Fruit fly (Drosophila melanogaster): ENCODE data around the gene CG17300.

The CG17300 gene

dm6 chr3L:13050675-13051202, 36.4 kb downstream of the CG17300 start:
- TF ChIP-seq fd96Ca (GFP tag; IDR thresholded peaks at IDR 0.05), result no peak
- TF ChIP-seq CG34367 (tag; optimal IDR thresholded peaks at IDR 0.05), result no peak
- no peak for TF ChIP-seq CG9948 (tag; optimal IDR thresholded peaks at IDR 0.05)

dm6 chr3L:13049671-13050070, 37.4 kb downstream of the CG17300 start:
- TF ChIP-seq CG12605 (GFP tag; IDR thresholded peaks at IDR 0.05) (no peak), CG13204 (GFP tag; optimal IDR thresholded peaks at IDR 0.05) (peak; percentile 4), Pif1B (GFP tag; optimal IDR thresholded peaks at IDR 0.05) (peak; percentile 36), CG15710 (tag; optimal IDR thresholded peaks at IDR 0.05) (peak; percentile 20), Pif1A (GFP tag; optimal IDR thresholded peaks at IDR 0.05) (peak; percentile 52), CG8301 (tag; optimal IDR thresholded peaks at IDR 0.05) (peak; percentile 40), CG9948 (tag; optimal IDR thresholded peaks at IDR 0.05) (peak; percentile 57), CG14655 (GFP tag; optimal IDR thresholded peaks at IDR 0.05) (no peak), CG17806 (tag; optimal IDR thresholded peaks at IDR 0.05) (peak; percentile 38), CG8159 (tag; optimal IDR thresholded peaks at IDR 0.05) (peak; percentile 63), EcR (GFP tag; optimal IDR thresholded peaks at IDR 0.05) (peak; percentile 16)

dm6 chr3L:13046758-13047157, 40.3 kb downstream of the CG17300 start, which contains the start of gene CG11279:
TSS of gene CG11279 (plus strand) at chr3L:13046977.
- TF ChIP-seq rn (GFP tag; IDR thresholded peaks at IDR 0.05) (no peak), CG17806 (tag; optimal IDR thresholded peaks at IDR 0.05) (no peak), CG14655 (GFP tag; optimal IDR thresholded peaks at IDR 0.05) (no peak), gl (tag; optimal IDR thresholded peaks at IDR 0.05) (no peak), CG9948 (tag; optimal IDR thresholded peaks at IDR 0.05) (no peak), Snoo (tag; optimal IDR thresholded peaks at IDR 0.05) (no peak)

- TF ChIP-seq gl (tag; optimal IDR thresholded peaks at IDR 0.05), result peak; percentile 70
- no peak for TF ChIP-seq CG13204 (GFP tag; optimal IDR thresholded peaks at IDR 0.05)
- TF ChIP-seq rn (GFP tag; IDR thresholded peaks at IDR 0.05), result no peak
- no peak for TF ChIP-seq CG17806 (tag; optimal IDR thresholded peaks at IDR 0.05)
- no peak for TF ChIP-seq CG8301 (tag; optimal IDR thresholded peaks at IDR 0.05)
- TF ChIP-seq CG15710 (tag; optimal IDR thresholded peaks at IDR 0.05), result peak; percentile 8
- peak; percentile 9 for TF ChIP-seq Snoo (tag; optimal IDR thresholded peaks at IDR 0.05)
- no peak for TF ChIP-seq D1 (tag; optimal IDR thresholded peaks at IDR 0.05)
- TF ChIP-seq CG32121 (GFP tag; IDR thresholded peaks at IDR 0.05), result peak; percentile 41; the same call in 1 of the 2 replicates
- peak; percentile 53 for TF ChIP-seq EcR (GFP tag; optimal IDR thresholded peaks at IDR 0.05)
- TF ChIP-seq CG9948 (tag; optimal IDR thresholded peaks at IDR 0.05), result no peak
- TF ChIP-seq CG4496 (GFP tag; IDR thresholded peaks at IDR 0.05), result no peak
Measured at dm6 chr3L:13044335-13044814, 42.7 kb downstream of the CG17300 start, which contains the start of gene Syx13. TSS of gene Syx13 (plus strand) at chr3L:13044434.

- no peak for TF ChIP-seq EcR (GFP tag; optimal IDR thresholded peaks at IDR 0.05)
- 0 out of 2 replicates have a peak, but pooled peaks have one; percentile 7 for TF ChIP-seq rn (GFP tag; IDR thresholded peaks at IDR 0.05)
- peak; percentile 92 for TF ChIP-seq CG4496 (GFP tag; IDR thresholded peaks at IDR 0.05)
- no peak for TF ChIP-seq CG14655 (GFP tag; optimal IDR thresholded peaks at IDR 0.05)
- peak; percentile 47 for TF ChIP-seq CG17806 (tag; optimal IDR thresholded peaks at IDR 0.05)
- TF ChIP-seq CG10348 (GFP tag; IDR thresholded peaks at IDR 0.05), result no peak
- TF ChIP-seq D1 (tag; optimal IDR thresholded peaks at IDR 0.05), result no peak
- no peak for TF ChIP-seq fd96Ca (GFP tag; IDR thresholded peaks at IDR 0.05)
- peak; percentile 87 for TF ChIP-seq CG34367 (tag; optimal IDR thresholded peaks at IDR 0.05)
- peak; percentile 76 for TF ChIP-seq CG12605 (GFP tag; IDR thresholded peaks at IDR 0.05)
- TF ChIP-seq Pif1B (GFP tag; optimal IDR thresholded peaks at IDR 0.05), result peak; percentile 53
- TF ChIP-seq CG8159 (tag; optimal IDR thresholded peaks at IDR 0.05), result peak; percentile 62
- peak; percentile 36 for TF ChIP-seq CG9948 (tag; optimal IDR thresholded peaks at IDR 0.05)
- TF ChIP-seq Pif1A (GFP tag; optimal IDR thresholded peaks at IDR 0.05), result peak; percentile 75
- TF ChIP-seq CG15710 (tag; optimal IDR thresholded peaks at IDR 0.05), result peak; percentile 59
- TF ChIP-seq gl (tag; optimal IDR thresholded peaks at IDR 0.05), result peak; percentile 86
- TF ChIP-seq CG13204 (GFP tag; optimal IDR thresholded peaks at IDR 0.05), result peak; percentile 92
- peak; percentile 96 for TF ChIP-seq Snoo (tag; optimal IDR thresholded peaks at IDR 0.05)
- TF ChIP-seq CG8301 (tag; optimal IDR thresholded peaks at IDR 0.05), result peak; percentile 51
- TF ChIP-seq CG32121 (GFP tag; IDR thresholded peaks at IDR 0.05), result no peak; the same call in 1 of the 2 replicates
- TF ChIP-seq Ets98B (GFP tag; IDR thresholded peaks at IDR 0.05), result peak; percentile 72
Measured at dm6 chr3L:13041292-13042067, 45.6 kb downstream of the CG17300 start, which contains the start of gene RpS4. TSS of gene RpS4 (plus strand) at chr3L:13041756.

dm6 chr3L:13040849-13041248, 46.2 kb downstream of the CG17300 start:
- TF ChIP-seq CG14655 (GFP tag; optimal IDR thresholded peaks at IDR 0.05) (no peak), gl (tag; optimal IDR thresholded peaks at IDR 0.05) (no peak), CG8159 (tag; optimal IDR thresholded peaks at IDR 0.05) (no peak), CG9948 (tag; optimal IDR thresholded peaks at IDR 0.05) (no peak), CG17806 (tag; optimal IDR thresholded peaks at IDR 0.05) (no peak), CG13204 (GFP tag; optimal IDR thresholded peaks at IDR 0.05) (no peak), EcR (GFP tag; optimal IDR thresholded peaks at IDR 0.05) (no peak), CG34367 (tag; optimal IDR thresholded peaks at IDR 0.05) (no peak), Pif1B (GFP tag; optimal IDR thresholded peaks at IDR 0.05) (no peak), CG4496 (GFP tag; IDR thresholded peaks at IDR 0.05) (no peak), Ets98B (GFP tag; IDR thresholded peaks at IDR 0.05) (no peak), fd96Ca (GFP tag; IDR thresholded peaks at IDR 0.05) (no peak), CG8301 (tag; optimal IDR thresholded peaks at IDR 0.05) (no peak), CG15710 (tag; optimal IDR thresholded peaks at IDR 0.05) (no peak), Snoo (tag; optimal IDR thresholded peaks at IDR 0.05) (no peak)

Measured in whole organism, pupa.